Fruit fly (Drosophila melanogaster) S2 (cell line): ENCODE results near the gene PRY.
"Not testable (repeated sequence)": the region's sequence is repeated elsewhere in the genome, so short reads cannot be mapped to it uniquely, and the experiment has no call there.

Experiments
- CG8478 ChIP-seq: fragments of >200 bp; optimal IDR thresholded peaks from 2 replicates; lab custom pipeline; 2018
- CTCF ChIP-seq, 2 experiments: fragments of >200 bp; optimal IDR thresholded peaks; 2 replicates each; lab custom pipeline; 2018

Gene PRY

dm6 chrY:191920-192319, at the start of gene PRY:
Gene PRY, minus strand, starts transcription at chrY:192020.
- TF ChIP-seq CG8478 (lab: Kevin White, UChicago): no peak
- no peak for TF ChIP-seq CTCF (optimal IDR thresholded peaks at IDR 0.05; lab: Kevin White, UChicago)

DNA sequence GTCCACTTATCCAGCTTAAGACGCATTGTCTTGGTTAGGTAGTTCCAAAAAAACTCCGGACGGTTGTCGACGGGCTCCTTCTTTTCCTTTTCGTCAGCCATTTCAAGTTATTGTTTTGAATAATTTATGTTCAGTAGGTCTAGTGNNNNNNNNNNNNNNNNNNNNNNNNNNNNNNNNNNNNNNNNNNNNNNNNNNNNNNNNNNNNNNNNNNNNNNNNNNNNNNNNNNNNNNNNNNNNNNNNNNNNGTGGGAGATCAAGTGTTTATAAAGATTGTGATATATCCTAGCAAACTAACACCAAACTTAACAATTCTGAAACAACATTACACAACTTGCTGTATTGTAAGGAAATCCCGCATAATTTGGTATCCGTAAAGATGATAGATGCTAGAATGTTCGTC, 54.4 kb downstream of the PRY start, which contains the start of gene kl-5:
kl-5 (minus strand) TSS at position 101 of the 400 bp plus-strand sequence.
- TF ChIP-seq CG8478 (lab: Kevin White, UChicago); CTCF (optimal IDR thresholded peaks at IDR 0.05; lab: Kevin White, UChicago): not testable (repeated sequence)
